Worm (Caenorhabditis elegans) whole organism, L2 larva: ENCODE results near the gene clec-219.

Source experiments
- C34F6.9 ChIP-seq: fragments of 150-350 bp; optimal IDR thresholded peaks from 2 replicates; lab custom pipeline; 2014; ENCODE audit warnings: missing biosample characterization, missing genetic modification characterization
- F13H6.1 ChIP-seq: sonication (generic microtip); optimal IDR thresholded peaks from 2 replicates; lab custom pipeline; 2016; ENCODE audit warnings: missing genetic modification characterization, missing compliant biosample characterization
- R02D3.7 ChIP-seq: fragments of 150-350 bp; optimal IDR thresholded peaks from 2 replicates; lab custom pipeline; 2014; ENCODE audit warnings: missing biosample characterization, missing genetic modification characterization
- Y55F3AM.14 ChIP-seq: fragments of 200-800 bp; sonication (Bioruptor generic); optimal IDR thresholded peaks from 2 replicates; lab custom pipeline; 2018; ENCODE audit warnings: mild to moderate bottlenecking, missing genetic modification characterization, missing compliant biosample characterization
- alr-1 ChIP-seq: fragments of 150-350 bp; optimal IDR thresholded peaks from 2 replicates; lab custom pipeline; 2014; ENCODE audit warnings: missing biosample characterization, missing genetic modification characterization
- aly-2 ChIP-seq: fragments of 150-350 bp; optimal IDR thresholded peaks from 2 replicates; lab custom pipeline; 2014; ENCODE audit warnings: missing biosample characterization, missing genetic modification characterization
- blmp-1 ChIP-seq: sonication (generic microtip); optimal IDR thresholded peaks from 2 replicates; lab custom pipeline; 2017; ENCODE audit warnings: missing genetic modification characterization, mild to moderate bottlenecking, missing compliant biosample characterization, antibody characterized with exemption, moderate library complexity; ENCODE audit not compliant: insufficient read depth
- ceh-16 ChIP-seq: fragments of 150-350 bp; optimal IDR thresholded peaks from 2 replicates; lab custom pipeline; 2014; ENCODE audit warnings: missing biosample characterization, missing genetic modification characterization
- ceh-82 ChIP-seq: fragments of 150-350 bp; optimal IDR thresholded peaks from 2 replicates; lab custom pipeline; 2014; ENCODE audit warnings: missing biosample characterization, missing genetic modification characterization
- crh-2 ChIP-seq: sonication (generic microtip); optimal IDR thresholded peaks from 2 replicates; lab custom pipeline; 2017; ENCODE audit warnings: missing biosample characterization, missing genetic modification characterization
- egl-27 ChIP-seq: sonication (generic microtip); optimal IDR thresholded peaks from 3 replicates; lab custom pipeline; 2017; ENCODE audit warnings: missing biosample characterization, missing genetic modification reagents, missing genetic modification characterization
- elt-1 ChIP-seq: fragments of 150-350 bp; optimal IDR thresholded peaks from 2 replicates; lab custom pipeline; 2014; ENCODE audit warnings: missing biosample characterization, missing genetic modification characterization
- gmeb-1 ChIP-seq: fragments of 150-350 bp; optimal IDR thresholded peaks from 2 replicates; lab custom pipeline; 2014; ENCODE audit warnings: missing biosample characterization, missing genetic modification characterization
- lin-11 ChIP-seq: fragments of 150-350 bp; sonication (generic microtip); optimal IDR thresholded peaks from 2 replicates; lab custom pipeline; 2014; ENCODE audit warnings: missing biosample characterization, missing genetic modification characterization, inconsistent platforms, mixed read lengths
- lin-39 ChIP-seq: fragments of 150-350 bp; optimal IDR thresholded peaks from 2 replicates; lab custom pipeline; 2014; ENCODE audit warnings: missing biosample characterization, missing genetic modification reagents, missing genetic modification characterization
- lsy-2 ChIP-seq, 2 experiments: fragments of 150-350 bp in 1 of 2; sonication (generic microtip) in 1 of 2; optimal IDR thresholded peaks; 2 replicates each; lab custom pipeline; 2014 to 2017; ENCODE audit warnings: missing biosample characterization in 2 of 2, missing genetic modification characterization in 2 of 2
- mab-5 ChIP-seq: fragments of 150-350 bp; optimal IDR thresholded peaks from 2 replicates; lab custom pipeline; 2014; ENCODE audit warnings: missing biosample characterization, missing genetic modification characterization
- mbf-1 ChIP-seq: sonication (generic microtip); optimal IDR thresholded peaks from 2 replicates; lab custom pipeline; 2017; ENCODE audit warnings: missing biosample characterization, missing genetic modification characterization
- mdl-1 ChIP-seq, 2 experiments: fragments of 150-350 bp in 1 of 2; sonication (generic microtip) in 1 of 2; optimal IDR thresholded peaks; 2 replicates each; lab custom pipeline; 2017; ENCODE audit warnings: missing biosample characterization in 2 of 2, missing genetic modification characterization in 2 of 2
- nhr-10 ChIP-seq: sonication (generic microtip); optimal IDR thresholded peaks from 2 replicates; lab custom pipeline; 2017; ENCODE audit warnings: missing biosample characterization, missing genetic modification characterization
- nhr-129 ChIP-seq: fragments of 150-350 bp; optimal IDR thresholded peaks from 2 replicates; lab custom pipeline; 2014; ENCODE audit warnings: missing biosample characterization, missing genetic modification characterization
- nhr-25 ChIP-seq: fragments of 150-350 bp; sonication (generic microtip); optimal IDR thresholded peaks from 3 replicates; lab custom pipeline; 2014; ENCODE audit warnings: missing biosample characterization, missing genetic modification characterization
- nhr-6 ChIP-seq: fragments of 150-350 bp; optimal IDR thresholded peaks from 2 replicates; lab custom pipeline; 2014; ENCODE audit warnings: missing biosample characterization, missing genetic modification characterization
- nhr-77 ChIP-seq: fragments of 150-350 bp; optimal IDR thresholded peaks from 2 replicates; lab custom pipeline; 2014; ENCODE audit warnings: missing biosample characterization, missing genetic modification characterization
- peb-1 ChIP-seq: fragments of 150-350 bp; optimal IDR thresholded peaks from 2 replicates; lab custom pipeline; 2014; ENCODE audit warnings: missing biosample characterization, missing genetic modification characterization
- sem-4 ChIP-seq: fragments of 150-350 bp; optimal IDR thresholded peaks from 2 replicates; lab custom pipeline; 2014; ENCODE audit warnings: missing biosample characterization, missing genetic modification reagents, missing genetic modification characterization
- sma-9 ChIP-seq, 2 experiments: fragments of 150-350 bp in 1 of 2; sonication (generic microtip) in 1 of 2; optimal IDR thresholded peaks; 2 replicates each; lab custom pipeline; 2014 to 2016; ENCODE audit warnings: missing genetic modification characterization in 2 of 2, mild to moderate bottlenecking in 1 of 2, missing biosample characterization in 1 of 2, missing compliant biosample characterization in 1 of 2, missing genetic modification reagents in 1 of 2, moderate library complexity in 1 of 2
- unc-62 ChIP-seq: fragments of 150-350 bp; optimal IDR thresholded peaks from 2 replicates; lab custom pipeline; 2014; ENCODE audit warnings: missing biosample characterization, missing genetic modification reagents, missing genetic modification characterization
- zag-1 ChIP-seq: fragments of 150-350 bp; optimal IDR thresholded peaks from 2 replicates; lab custom pipeline; 2014; ENCODE audit warnings: missing biosample characterization, missing genetic modification characterization
- ztf-11 ChIP-seq: sonication (generic microtip); optimal IDR thresholded peaks from 2 replicates; lab custom pipeline; 2017; ENCODE audit warnings: missing biosample characterization, missing genetic modification characterization

clec-219 gene

DNA sequence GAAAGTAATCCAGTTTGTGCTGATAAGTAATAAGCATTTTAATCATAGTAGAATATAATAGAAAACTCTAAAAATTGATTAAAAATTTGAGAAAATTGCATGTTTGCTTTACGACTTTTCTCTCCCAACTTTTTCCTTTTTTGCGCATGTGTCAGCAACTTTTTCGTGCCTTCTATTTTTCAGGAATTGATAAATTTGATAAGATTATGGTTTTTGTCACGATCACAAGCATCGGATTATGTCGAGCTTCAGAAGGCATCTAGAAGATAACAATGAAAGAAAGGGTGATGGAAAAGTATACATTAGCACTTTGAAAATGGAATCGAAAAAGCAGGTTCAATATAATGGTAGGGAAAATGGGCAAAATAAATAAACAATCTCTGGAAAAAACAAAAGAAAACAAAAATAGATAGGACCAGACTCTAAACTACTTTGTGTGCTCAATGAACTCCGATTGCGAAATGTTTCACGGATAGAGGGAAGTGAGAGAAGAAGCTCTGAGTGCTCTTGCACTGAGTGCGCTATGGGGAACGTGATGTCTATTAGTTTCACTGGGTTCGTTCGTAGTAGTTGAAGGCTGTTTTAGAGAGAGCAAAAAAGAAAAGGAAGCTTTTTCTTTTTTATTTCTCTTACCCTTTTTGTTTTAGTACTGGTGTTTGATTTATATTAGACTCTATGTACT is 30.0 kb upstream of the clec-219 start:
- TF ChIP-seq C34F6.9 (peak; percentile 45), Y55F3AM.14 (GFP tag; lab: Kevin White, UChicago) (no peak), mdl-1 (tag; optimal IDR thresholded peaks at IDR 0.05; lab: Kevin White, UChicago) (peak in 1 of 2 experiments; percentile 64), sma-9 (GFP tag; optimal IDR thresholded peaks at IDR 0.05; lab: Kevin White, UChicago) (peak; percentile 98), sma-9 (tag; optimal IDR thresholded peaks at IDR 0.05; lab: Kevin White, UChicago) (no peak), zag-1 (peak; percentile 24), nhr-6 (peak; percentile 7), nhr-10 (tag; lab: Kevin White, UChicago) (no peak), blmp-1 (tag; lab: Kevin White, UChicago) (no peak)

DNA sequence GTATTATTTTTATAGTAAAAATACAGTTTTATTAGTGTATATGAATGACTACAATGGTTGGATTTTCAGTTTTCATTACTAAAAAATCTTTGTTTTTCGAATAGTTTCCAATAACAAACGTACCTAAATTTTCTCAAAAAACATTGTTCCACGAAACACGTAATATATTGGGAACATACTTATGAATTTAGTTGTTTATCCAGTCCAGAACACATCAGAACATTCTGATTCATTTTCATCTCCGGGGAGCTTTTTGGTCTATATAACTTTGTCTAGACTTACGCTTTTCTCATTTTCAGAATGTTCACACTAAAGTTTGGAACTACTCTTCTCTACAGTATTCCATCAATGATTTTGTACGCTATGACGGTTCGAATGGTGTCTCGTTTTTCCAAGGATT is 26.5 kb upstream of the clec-219 start, which contains the start of gene srg-33:
Gene srg-33 (plus strand): TSS at position 301 of the 400 bp plus-strand sequence.
- no peak for TF ChIP-seq ceh-16 (tag; lab: Kevin White, UChicago)
- no peak for TF ChIP-seq gmeb-1
- no peak for TF ChIP-seq mbf-1
- TF ChIP-seq nhr-25 (tag; lab: Kevin White, UChicago), result no peak
- TF ChIP-seq lin-11 (tag; lab: Kevin White, UChicago), result no peak
- no peak for TF ChIP-seq unc-62 (GFP tag; lab: Kevin White, UChicago)
- no peak for TF ChIP-seq alr-1 (tag; lab: Kevin White, UChicago)
- no peak for TF ChIP-seq crh-2 (tag; lab: Kevin White, UChicago)
- no peak for TF ChIP-seq nhr-129
- no peak for TF ChIP-seq aly-2 (tag; lab: Kevin White, UChicago)
- TF ChIP-seq egl-27 (tag; lab: Kevin White, UChicago), result no peak
- no peak for TF ChIP-seq lsy-2 (tag; optimal IDR thresholded peaks at IDR 0.05; lab: Kevin White, UChicago)
- TF ChIP-seq nhr-77 (tag; lab: Kevin White, UChicago), result no peak
- no peak for TF ChIP-seq R02D3.7 (tag; lab: Kevin White, UChicago)

DNA sequence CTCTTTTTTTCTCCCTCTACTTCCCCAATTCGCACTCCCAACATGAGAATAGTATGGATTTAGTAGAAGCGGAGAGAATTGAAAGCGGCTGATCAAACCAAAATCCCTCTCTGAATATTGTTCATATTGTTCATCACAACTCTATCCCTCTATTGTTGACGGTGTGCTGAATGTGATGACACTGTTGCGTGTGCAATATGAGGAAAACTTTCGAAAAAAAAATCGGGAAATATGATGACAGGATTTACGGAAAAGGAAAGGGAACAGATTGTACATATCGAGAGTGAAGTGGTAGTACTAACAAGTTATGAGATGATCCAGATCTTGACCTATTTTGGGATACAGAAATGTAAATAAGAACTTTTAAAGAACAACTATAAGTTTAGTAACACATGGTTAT is 22.4 kb upstream of the clec-219 start, which contains the start of gene smex-1:
Gene smex-1 (minus strand): TSS at position 101 of the 400 bp plus-strand sequence.
- TF ChIP-seq lsy-2 (tag; optimal IDR thresholded peaks at IDR 0.05; lab: Kevin White, UChicago), result no peak
- TF ChIP-seq R02D3.7 (tag; lab: Kevin White, UChicago), result no peak
- TF ChIP-seq peb-1 (tag; lab: Kevin White, UChicago), result no peak
- no peak for TF ChIP-seq ztf-11 (tag; lab: Kevin White, UChicago)
- TF ChIP-seq lin-39 (tag; lab: Kevin White, UChicago), result no peak
- no peak for TF ChIP-seq lin-11 (tag; lab: Kevin White, UChicago)
- no peak for TF ChIP-seq mab-5 (tag; lab: Kevin White, UChicago)
- no peak for TF ChIP-seq nhr-77 (tag; lab: Kevin White, UChicago)
- TF ChIP-seq elt-1, result no peak
- no peak for TF ChIP-seq alr-1 (tag; lab: Kevin White, UChicago)
- TF ChIP-seq F13H6.1, result no peak
- no peak for TF ChIP-seq zag-1
- TF ChIP-seq nhr-129, result no peak
- no peak for TF ChIP-seq ceh-82

DNA sequence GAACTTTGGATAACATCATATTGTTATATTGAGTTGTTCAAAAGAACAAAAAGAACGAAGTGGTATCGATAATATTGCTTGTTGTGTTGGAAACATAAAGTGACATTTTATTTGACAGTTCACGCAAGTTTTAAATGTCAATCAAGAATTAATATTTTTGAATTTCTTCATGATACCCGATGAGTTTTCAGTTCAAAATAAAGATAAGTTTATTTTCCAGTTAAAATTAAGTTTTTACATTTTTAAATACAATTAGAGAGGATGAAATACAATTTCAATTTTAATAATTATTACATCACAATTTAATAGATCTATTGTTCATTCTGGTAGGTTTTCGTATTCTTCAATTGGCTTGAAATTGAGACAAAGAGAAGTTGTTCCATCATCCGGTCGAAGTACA is 20.7 kb upstream of the clec-219 start, which contains the start of gene W02D7.4:
Gene W02D7.4 (minus strand): TSS at position 101 of the 400 bp plus-strand sequence.
- TF ChIP-seq nhr-6 (no peak), lin-39 (tag; lab: Kevin White, UChicago) (no peak)

DNA sequence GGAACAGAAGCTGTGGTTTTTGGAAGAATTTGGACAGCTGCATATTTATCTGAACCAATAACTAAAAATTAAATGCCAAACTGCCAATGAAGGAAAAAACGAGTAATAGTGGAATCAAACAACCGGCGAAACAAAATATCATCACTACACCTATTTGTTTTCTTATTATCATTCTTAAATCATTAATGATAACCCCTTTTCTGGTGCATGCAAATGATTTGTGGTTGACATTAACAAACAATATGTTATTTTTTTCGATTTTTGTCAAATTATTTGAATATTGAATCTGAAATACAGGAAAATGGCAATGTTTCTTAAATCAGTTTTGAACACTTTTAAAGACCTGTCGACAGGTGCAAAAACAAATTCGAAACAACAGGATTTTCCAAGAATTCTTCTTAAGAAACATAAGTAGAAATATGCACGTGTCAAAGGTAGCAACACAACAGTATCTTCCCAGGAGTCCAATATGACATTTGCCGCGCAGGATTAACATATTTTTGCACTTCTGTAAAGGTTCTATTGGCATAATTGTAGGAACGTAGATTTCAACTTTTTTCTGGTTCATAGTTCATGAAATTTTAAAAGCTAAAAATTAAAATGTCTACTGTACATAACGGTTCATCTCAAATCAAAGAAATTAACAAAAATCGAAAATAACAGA is 18.9 kb upstream of the clec-219 start, which contains the start of gene W02D7.5:
Gene W02D7.5 (minus strand): TSS at position 51 of the 664 bp plus-strand sequence.
- TF ChIP-seq ceh-82 (no peak), nhr-10 (tag; lab: Kevin White, UChicago) (no peak), lin-11 (tag; lab: Kevin White, UChicago) (no peak), lin-39 (tag; lab: Kevin White, UChicago) (no peak), nhr-6 (no peak), ceh-16 (tag; lab: Kevin White, UChicago) (no peak), crh-2 (tag; lab: Kevin White, UChicago) (no peak), lsy-2 (tag; optimal IDR thresholded peaks at IDR 0.05; lab: Kevin White, UChicago) (no peak), sem-4 (tag; lab: Kevin White, UChicago) (no peak)
